Fruit fly (Drosophila melanogaster): ENCODE results near the gene Rfk.
A peak's percentile ranks its signal among the peaks of the same experiment; 100 is the strongest.

The Rfk gene

dm6 chr3R:7899277-7899676 is 13.8 kb downstream of the Rfk start:
- no peak for TF ChIP-seq N (GFP tag; optimal IDR thresholded peaks at IDR 0.05)
- no peak for TF ChIP-seq Hr78 (GFP tag; optimal IDR thresholded peaks at IDR 0.05)
- TF ChIP-seq lola (GFP tag; optimal IDR thresholded peaks at IDR 0.05), result no peak
- TF ChIP-seq Myc (optimal IDR thresholded peaks at IDR 0.05), result no peak
- TF ChIP-seq Rel (GFP tag; optimal IDR thresholded peaks at IDR 0.05), result no peak
- no peak for TF ChIP-seq Rel (tag; optimal IDR thresholded peaks at IDR 0.05)
- TF ChIP-seq Hnf4 (GFP tag; optimal IDR thresholded peaks at IDR 0.05), result no peak
- TF ChIP-seq Dif (GFP tag; optimal IDR thresholded peaks at IDR 0.05; ENCODE audit: partially characterized antibody), result no peak
- no peak for TF ChIP-seq jim (GFP tag; optimal IDR thresholded peaks at IDR 0.05)
- TF ChIP-seq Hr83 (GFP tag; optimal IDR thresholded peaks at IDR 0.05; ENCODE audit: poor library complexity, severe bottlenecking), result no peak
- no peak for TF ChIP-seq HLH106 (tag; optimal IDR thresholded peaks at IDR 0.05)
- TF ChIP-seq Abd-B (GFP tag; optimal IDR thresholded peaks at IDR 0.05), result no peak

dm6 chr3R:7895457-7895856 is 17.6 kb downstream of the Rfk start:
- peak; percentile 19 for TF ChIP-seq sv (GFP tag; optimal IDR thresholded peaks at IDR 0.05)
- no peak for TF ChIP-seq rgr (GFP tag; optimal IDR thresholded peaks at IDR 0.05)
- TF ChIP-seq CG9705 (GFP tag; optimal IDR thresholded peaks at IDR 0.05), result no peak
- peak; percentile 41 for TF ChIP-seq fru (GFP tag; optimal IDR thresholded peaks at IDR 0.05)
- no peak for TF ChIP-seq Abd-B (GFP tag; optimal IDR thresholded peaks at IDR 0.05)
- no peak for TF ChIP-seq br (GFP tag; optimal IDR thresholded peaks at IDR 0.05)

dm6 chr3R:7894586-7894985 is 18.5 kb downstream of the Rfk start:
- TF ChIP-seq HLH106 (tag; optimal IDR thresholded peaks at IDR 0.05) (no peak), Vsx2 (GFP tag; optimal IDR thresholded peaks at IDR 0.05; ENCODE audit: partially characterized antibody) (no peak), Mio (GFP tag; optimal IDR thresholded peaks at IDR 0.05) (no peak), lola (GFP tag; optimal IDR thresholded peaks at IDR 0.05) (no peak), jim (GFP tag; optimal IDR thresholded peaks at IDR 0.05) (no peak)

- peak in 1 of 2 experiments; percentile 46 for TF ChIP-seq foxo (GFP tag; optimal IDR thresholded peaks at IDR 0.05)
- TF ChIP-seq h (GFP tag; optimal IDR thresholded peaks at IDR 0.05), result peak; percentile 43
- TF ChIP-seq GATAd (GFP tag; optimal IDR thresholded peaks at IDR 0.05), result no peak
- peak; percentile 37 for TF ChIP-seq fru (GFP tag; optimal IDR thresholded peaks at IDR 0.05)
These were observed 20.7 kb downstream of the Rfk start for dm6 chr3R:7892246-7893000.

dm6 chr3R:7891031-7891430 is 22.1 kb downstream of the Rfk start, which contains the start of gene wtrw:
Gene wtrw (plus strand): TSS chr3R:7891331.
- TF ChIP-seq rgr (GFP tag; optimal IDR thresholded peaks at IDR 0.05) (no peak), Sp1 (GFP tag; optimal IDR thresholded peaks at IDR 0.05) (no peak), sv (GFP tag; optimal IDR thresholded peaks at IDR 0.05) (no peak), CrebA (GFP tag; optimal IDR thresholded peaks at IDR 0.05; ENCODE audit: borderline replicate concordance) (no peak), usp (GFP tag; optimal IDR thresholded peaks at IDR 0.05) (no peak), GATAd (GFP tag; optimal IDR thresholded peaks at IDR 0.05) (no peak), N (GFP tag; optimal IDR thresholded peaks at IDR 0.05) (no peak), Myc (optimal IDR thresholded peaks at IDR 0.05) (no peak), jim (GFP tag; optimal IDR thresholded peaks at IDR 0.05) (no peak), Vsx2 (GFP tag; optimal IDR thresholded peaks at IDR 0.05; ENCODE audit: partially characterized antibody) (no peak), woc (GFP tag; optimal IDR thresholded peaks at IDR 0.05) (no peak), Dfd (GFP tag; optimal IDR thresholded peaks at IDR 0.05) (no peak), CG32264 (GFP tag; optimal IDR thresholded peaks at IDR 0.05) (no peak), OdsH (GFP tag; optimal IDR thresholded peaks at IDR 0.05) (no peak), fru (GFP tag; optimal IDR thresholded peaks at IDR 0.05) (no peak), Jra (GFP tag; optimal IDR thresholded peaks at IDR 0.05) (no peak)

- TF ChIP-seq Hr78 (GFP tag; optimal IDR thresholded peaks at IDR 0.05) (no peak), usp (GFP tag; optimal IDR thresholded peaks at IDR 0.05) (no peak), dmrt93B (GFP tag; optimal IDR thresholded peaks at IDR 0.05) (no peak), Vsx2 (GFP tag; optimal IDR thresholded peaks at IDR 0.05; ENCODE audit: partially characterized antibody) (no peak), lola (GFP tag; optimal IDR thresholded peaks at IDR 0.05) (no peak), Abd-B (GFP tag; optimal IDR thresholded peaks at IDR 0.05) (no peak), sage (GFP tag; optimal IDR thresholded peaks at IDR 0.05) (no peak), Myc (optimal IDR thresholded peaks at IDR 0.05) (no peak), br (GFP tag; optimal IDR thresholded peaks at IDR 0.05) (peak; percentile 54), tai (GFP tag; optimal IDR thresholded peaks at IDR 0.05) (peak; percentile 90), OdsH (GFP tag; optimal IDR thresholded peaks at IDR 0.05) (peak; percentile 70), rgr (GFP tag; optimal IDR thresholded peaks at IDR 0.05) (peak; percentile 78), Sp1 (GFP tag; optimal IDR thresholded peaks at IDR 0.05) (peak; percentile 49), CrebA (GFP tag; optimal IDR thresholded peaks at IDR 0.05; ENCODE audit: borderline replicate concordance) (no peak), brk (GFP tag; optimal IDR thresholded peaks at IDR 0.05) (peak; percentile 54), psq (GFP tag; optimal IDR thresholded peaks at IDR 0.05) (peak; percentile 70), sv (GFP tag; optimal IDR thresholded peaks at IDR 0.05) (peak; percentile 24), ey (GFP tag; optimal IDR thresholded peaks at IDR 0.05) (peak; percentile 79), dl (GFP tag; optimal IDR thresholded peaks at IDR 0.05; ENCODE audit: insufficient read depth in 1 of 2, partially characterized antibody in 2 of 2) (no peak), pan (optimal IDR thresholded peaks at IDR 0.05) (no peak), Hr83 (GFP tag; optimal IDR thresholded peaks at IDR 0.05; ENCODE audit: poor library complexity, severe bottlenecking) (peak; percentile 49)
These were observed 26.3 kb downstream of the Rfk start, which contains the start of gene ArgRS-m for dm6 chr3R:7886859-7887190. Gene ArgRS-m (plus strand): TSS chr3R:7887045.

Measured in whole organism, wandering third instar larva.